Fruit fly (Drosophila melanogaster): Measurements from ENCODE around the gene dsh.

The dsh gene

dm6 chrX:11390625-11391363, 35.1 kb downstream of the dsh start (continued):
- TF ChIP-seq CG18262 (tag; optimal IDR thresholded peaks at IDR 0.05): peak; percentile 79
- TF ChIP-seq CG3838 (GFP tag; optimal IDR thresholded peaks at IDR 0.05): peak; percentile 60
- peak; percentile 72 for TF ChIP-seq toy (GFP tag; IDR thresholded peaks at IDR 0.05)
- peak; percentile 78 for TF ChIP-seq CG11560 (tag; IDR thresholded peaks at IDR 0.05)
- no peak for TF ChIP-seq hth (optimal IDR thresholded peaks at IDR 0.05)
- TF ChIP-seq tin (GFP tag; optimal IDR thresholded peaks at IDR 0.05): peak; percentile 49
- peak; percentile 38 for TF ChIP-seq p53 (GFP tag; optimal IDR thresholded peaks at IDR 0.05)
- peak; percentile 77 for TF ChIP-seq odd (GFP tag; optimal IDR thresholded peaks at IDR 0.05)
- peak; percentile 58 for TF ChIP-seq vfl (GFP tag; optimal IDR thresholded peaks at IDR 0.05)
- 0 out of 3 replicates have a peak, but pooled peaks have one; percentile 26 for TF ChIP-seq mld (GFP tag; IDR thresholded peaks at IDR 0.05; ENCODE audit: partially characterized antibody)
- TF ChIP-seq slbo (GFP tag; IDR thresholded peaks at IDR 0.05): peak; percentile 93
- peak; percentile 41 for TF ChIP-seq Lhr (GFP tag; optimal IDR thresholded peaks at IDR 0.05)
- TF ChIP-seq salm (tag; optimal IDR thresholded peaks at IDR 0.05): peak; percentile 40
- peak; percentile 56 for TF ChIP-seq zen (tag; optimal IDR thresholded peaks at IDR 0.05)
- TF ChIP-seq CTCF (GFP tag; optimal IDR thresholded peaks at IDR 0.05): no peak
- peak; percentile 77 for TF ChIP-seq her (GFP tag; optimal IDR thresholded peaks at IDR 0.05)
- peak; percentile 24 for TF ChIP-seq CG15696 (tag; optimal IDR thresholded peaks at IDR 0.05)
- TF ChIP-seq CG11085 (GFP tag; IDR thresholded peaks at IDR 0.05): peak; percentile 70
- TF ChIP-seq CG5180 (GFP tag; optimal IDR thresholded peaks at IDR 0.05): peak; percentile 70
- TF ChIP-seq Rfx (GFP tag; IDR thresholded peaks at IDR 0.05): peak; percentile 94
- TF ChIP-seq ab (GFP tag; optimal IDR thresholded peaks at IDR 0.05): peak; percentile 82
- TF ChIP-seq emc (GFP tag; optimal IDR thresholded peaks at IDR 0.05): peak; percentile 24
- TF ChIP-seq klu (GFP tag; IDR thresholded peaks at IDR 0.05): peak; percentile 77
- peak; percentile 53 for TF ChIP-seq Dad (GFP tag; optimal IDR thresholded peaks at IDR 0.05)
- TF ChIP-seq bigmax (GFP tag; optimal IDR thresholded peaks at IDR 0.05): no peak
- TF ChIP-seq trh (GFP tag; optimal IDR thresholded peaks at IDR 0.05): peak; percentile 19
- TF ChIP-seq CG15601 (tag; optimal IDR thresholded peaks at IDR 0.05): peak; percentile 55
- peak; percentile 76 for TF ChIP-seq CG16779 (GFP tag; IDR thresholded peaks at IDR 0.05)
- TF ChIP-seq CG12659 (GFP tag; optimal IDR thresholded peaks at IDR 0.05): peak; percentile 81
- peak; percentile 84 for TF ChIP-seq Xrp1 (GFP tag; IDR thresholded peaks at IDR 0.05)
- no peak for TF ChIP-seq ftz-f1 (GFP tag; optimal IDR thresholded peaks at IDR 0.05)
- TF ChIP-seq tap (tag; optimal IDR thresholded peaks at IDR 0.05): peak; percentile 49
- TF ChIP-seq Atf-2 (GFP tag; optimal IDR thresholded peaks at IDR 0.05): peak; percentile 37
- peak; percentile 30 for TF ChIP-seq wek (GFP tag; optimal IDR thresholded peaks at IDR 0.05)
- TF ChIP-seq sd (tag; optimal IDR thresholded peaks at IDR 0.05): peak; percentile 43
- no peak for TF ChIP-seq CG12299 (tag; optimal IDR thresholded peaks at IDR 0.05)
- TF ChIP-seq CG17612 (GFP tag; IDR thresholded peaks at IDR 0.05): peak; percentile 76
- TF ChIP-seq NK7.1 (GFP tag; optimal IDR thresholded peaks at IDR 0.05): peak; percentile 4
- TF ChIP-seq CG33213 (GFP tag; optimal IDR thresholded peaks at IDR 0.05): peak; percentile 56
- peak; percentile 82 for TF ChIP-seq stc (GFP tag; IDR thresholded peaks at IDR 0.05)
- TF ChIP-seq CG11723 (GFP tag; optimal IDR thresholded peaks at IDR 0.05): peak; percentile 63
- peak in 1 of 2 experiments; percentile 10 for TF ChIP-seq pan (optimal IDR thresholded peaks at IDR 0.05)
- peak in 1 of 2 experiments; percentile 86 for TF ChIP-seq pan (GFP tag; optimal IDR thresholded peaks at IDR 0.05 in 1 of 2, IDR thresholded peaks at IDR 0.05 in 1 of 2)
- TF ChIP-seq CG13296 (GFP tag; optimal IDR thresholded peaks at IDR 0.05): peak; percentile 75

Data from whole organism, embryonic.